Fruit fly (Drosophila melanogaster): Measurements from ENCODE around the gene CG13454.
A peak's percentile ranks its signal among the peaks of the same experiment; 100 is the strongest.

- TF ChIP-seq EcR (GFP tag; optimal IDR thresholded peaks at IDR 0.05): peak in 1 of 2 experiments; percentile 3
- no peak for TF ChIP-seq psq (optimal IDR thresholded peaks at IDR 0.05)
- no peak for TF ChIP-seq Dll (optimal IDR thresholded peaks at IDR 0.05)
- no peak for TF ChIP-seq pan (optimal IDR thresholded peaks at IDR 0.05)
- TF ChIP-seq usp (GFP tag; optimal IDR thresholded peaks at IDR 0.05): no peak
Measured at dm6 chr3L:15507148-15507896, 9.5 kb downstream of the CG13454 start.

Measured in whole organism.